Fruit fly (Drosophila melanogaster): ENCODE measurements around the gene alt.

The alt gene

DNA sequence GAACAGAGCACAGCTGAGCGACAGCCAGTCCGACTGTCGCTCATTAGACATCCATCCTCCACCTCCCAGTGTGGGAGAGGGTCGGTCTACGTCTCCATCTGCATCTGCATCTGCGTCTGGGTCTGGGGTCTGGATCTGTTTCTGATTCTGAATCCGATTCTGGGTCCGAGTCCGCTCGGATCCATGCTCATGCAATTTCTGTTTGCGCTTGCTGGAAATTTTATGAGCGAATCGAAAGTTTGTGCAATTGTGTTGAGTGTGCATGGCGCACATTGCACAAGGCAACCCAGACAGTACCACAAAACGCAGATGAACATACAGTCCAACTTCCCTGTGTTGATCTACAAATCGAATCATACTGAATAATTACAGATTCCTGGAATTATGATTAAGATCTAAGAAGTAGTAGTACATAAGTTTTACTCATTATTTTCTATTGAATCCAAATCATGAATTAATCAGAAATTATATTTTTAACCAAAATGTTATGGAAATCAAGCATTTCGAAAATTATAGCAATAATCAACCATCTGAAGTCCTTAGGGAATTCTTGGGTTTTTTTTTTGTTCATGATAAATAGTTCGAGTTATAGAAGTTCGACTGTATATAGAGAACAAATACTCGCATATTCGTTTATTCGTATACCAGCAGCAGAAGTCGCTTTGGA, 20.8 kb upstream of the alt start (continued):
- TF ChIP-seq CG10654 (GFP tag; optimal IDR thresholded peaks at IDR 0.05) (no peak), CG12391 (tag; optimal IDR thresholded peaks at IDR 0.05) (no peak), CG17612 (GFP tag; IDR thresholded peaks at IDR 0.05) (no peak), CG14710 (tag; optimal IDR thresholded peaks at IDR 0.05) (no peak), C15 (GFP tag; IDR thresholded peaks at IDR 0.05) (no peak), Xrp1 (GFP tag; IDR thresholded peaks at IDR 0.05) (0 out of 2 replicates have a peak, but pooled peaks have one; percentile 13), Max (GFP tag; optimal IDR thresholded peaks at IDR 0.05) (no peak), CHES-1-like (GFP tag; optimal IDR thresholded peaks at IDR 0.05) (no peak), Vsx1 (GFP tag; optimal IDR thresholded peaks at IDR 0.05) (no peak), corto (GFP tag; optimal IDR thresholded peaks at IDR 0.05) (peak; percentile 33), CG13424 (tag; optimal IDR thresholded peaks at IDR 0.05) (peak; percentile 27), ato (GFP tag; IDR thresholded peaks at IDR 0.05; ENCODE audit: partially characterized antibody) (no peak), CoRest (tag; optimal IDR thresholded peaks at IDR 0.05) (peak; percentile 15), gem (tag; optimal IDR thresholded peaks at IDR 0.05) (peak; percentile 60), dmrt99B (tag; optimal IDR thresholded peaks at IDR 0.05) (peak; percentile 60), fd96Cb (tag; optimal IDR thresholded peaks at IDR 0.05) (peak; percentile 15), zen2 (GFP tag; IDR thresholded peaks at IDR 0.05; ENCODE audit: partially characterized antibody) (no peak), CG42726 (GFP tag; IDR thresholded peaks at IDR 0.05; ENCODE audit: partially characterized antibody) (0 out of 2 replicates have a peak, but pooled peaks have one; percentile 19), D19B (GFP tag; optimal IDR thresholded peaks at IDR 0.05) (no peak), en (GFP tag; optimal IDR thresholded peaks at IDR 0.05) (no peak), Ssrp (tag; optimal IDR thresholded peaks at IDR 0.05) (peak; percentile 2), CG7839 (tag; optimal IDR thresholded peaks at IDR 0.05) (peak; percentile 36), CG17186 (GFP tag; optimal IDR thresholded peaks at IDR 0.05) (no peak), dpn (GFP tag; optimal IDR thresholded peaks at IDR 0.05) (no peak), repo (GFP tag; optimal IDR thresholded peaks at IDR 0.05) (no peak), Ets97D (GFP tag; optimal IDR thresholded peaks at IDR 0.05) (no peak), sens (GFP tag) (peak; percentile 83), CG2199 (GFP tag; IDR thresholded peaks at IDR 0.05) (no peak), abd-A (tag; optimal IDR thresholded peaks at IDR 0.05) (no peak), BEAF-32 (GFP tag; optimal IDR thresholded peaks at IDR 0.05) (no peak), Awh (GFP tag; IDR thresholded peaks at IDR 0.05) (0 out of 2 replicates have a peak, but pooled peaks have one; percentile 23), HHEX (GFP tag; optimal IDR thresholded peaks at IDR 0.05) (no peak), luna (GFP tag; optimal IDR thresholded peaks at IDR 0.05) (no peak), sens-2 (GFP tag; IDR thresholded peaks at IDR 0.05) (no peak), CG14014 (GFP tag; IDR thresholded peaks at IDR 0.05) (no peak; the same call in 1 of the 2 replicates), hbn (GFP tag; IDR thresholded peaks at IDR 0.05; ENCODE audit: partially characterized antibody) (no peak), phol (tag; optimal IDR thresholded peaks at IDR 0.05) (peak; percentile 46), D19A (tag; optimal IDR thresholded peaks at IDR 0.05) (peak; percentile 0), CG17359 (tag; optimal IDR thresholded peaks at IDR 0.05) (peak; percentile 36), pfk (GFP tag; optimal IDR thresholded peaks at IDR 0.05) (no peak), CG31441 (GFP tag; IDR thresholded peaks at IDR 0.05) (no peak), CG13296 (GFP tag; optimal IDR thresholded peaks at IDR 0.05) (no peak), Jarid2 (GFP tag; optimal IDR thresholded peaks at IDR 0.05) (no peak), CG12104 (GFP tag; optimal IDR thresholded peaks at IDR 0.05) (no peak), CG15479 (GFP tag; optimal IDR thresholded peaks at IDR 0.05) (peak; percentile 3), ci (GFP tag; IDR thresholded peaks at IDR 0.05) (peak; percentile 49; the same call in 1 of the 3 replicates), Fer3 (tag; optimal IDR thresholded peaks at IDR 0.05) (no peak), pho (GFP tag; optimal IDR thresholded peaks at IDR 0.05) (no peak), YL-1 (GFP tag; optimal IDR thresholded peaks at IDR 0.05) (no peak)
